Fruit fly (Drosophila melanogaster): Measurements from ENCODE around the gene CG42680.

CG42680 gene

DNA sequence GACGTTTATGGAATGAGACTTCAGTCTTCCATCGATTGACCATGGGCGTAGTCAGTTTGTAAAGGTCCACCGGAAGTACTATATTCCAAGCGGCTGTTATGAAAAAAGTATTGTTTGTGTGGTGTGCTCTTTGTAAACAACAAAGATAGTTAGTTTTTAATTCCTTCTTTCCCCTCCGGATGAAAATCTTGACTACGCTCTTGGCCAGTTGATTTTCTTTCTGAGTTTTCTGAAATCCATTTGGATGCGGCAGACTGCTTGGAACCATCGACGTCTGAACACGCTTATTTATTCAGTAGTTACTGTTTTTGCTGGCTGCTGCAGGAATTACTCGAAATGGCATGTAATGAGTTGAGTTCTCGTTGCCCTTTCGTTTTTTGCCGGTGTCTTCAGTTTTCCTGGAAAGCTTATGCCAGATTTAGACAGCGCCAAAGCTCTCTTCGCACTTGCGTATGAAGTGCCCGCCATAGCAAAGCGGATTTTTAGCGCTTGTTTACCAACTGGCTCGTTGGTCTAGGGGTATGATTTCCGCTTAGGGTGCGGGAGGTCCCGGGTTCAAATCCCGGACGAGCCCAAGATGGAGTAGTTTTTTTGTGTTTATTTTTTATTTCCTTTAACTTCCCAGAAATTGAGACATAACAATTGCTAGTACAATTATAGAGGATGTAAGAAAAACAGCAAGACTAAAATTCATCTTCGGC lies 10.5 kb upstream of the CG42680 start (continued):
- TF ChIP-seq CG11504 (tag; optimal IDR thresholded peaks at IDR 0.05) (peak; percentile 35), CG9932 (GFP tag; IDR thresholded peaks at IDR 0.05) (no peak), fd3F (GFP tag; optimal IDR thresholded peaks at IDR 0.05) (no peak), CG1603 (tag; optimal IDR thresholded peaks at IDR 0.05) (peak; percentile 30), Blimp-1 (GFP tag; optimal IDR thresholded peaks at IDR 0.05) (peak; percentile 22), CG42726 (GFP tag; IDR thresholded peaks at IDR 0.05; ENCODE audit: partially characterized antibody) (peak; percentile 88), CTCF (GFP tag; optimal IDR thresholded peaks at IDR 0.05) (peak; percentile 86), Poxn (GFP tag; IDR thresholded peaks at IDR 0.05) (no peak), chinmo (GFP tag; IDR thresholded peaks at IDR 0.05; ENCODE audit: partially characterized antibody) (peak; percentile 58; the same call in 1 of the 4 replicates), her (GFP tag; optimal IDR thresholded peaks at IDR 0.05) (peak; percentile 9), CG16813 (GFP tag; IDR thresholded peaks at IDR 0.05; ENCODE audit: partially characterized antibody) (peak; percentile 64), nerfin-1 (tag; optimal IDR thresholded peaks at IDR 0.05) (no peak), mld (GFP tag; IDR thresholded peaks at IDR 0.05; ENCODE audit: partially characterized antibody) (peak; percentile 82), CG13424 (tag; optimal IDR thresholded peaks at IDR 0.05) (no peak), CG11695 (GFP tag; IDR thresholded peaks at IDR 0.05) (no peak), Xrp1 (GFP tag; IDR thresholded peaks at IDR 0.05) (peak; percentile 58), HmgZ (tag; optimal IDR thresholded peaks at IDR 0.05) (no peak), CG12659 (GFP tag; optimal IDR thresholded peaks at IDR 0.05) (peak; percentile 10), wek (GFP tag; optimal IDR thresholded peaks at IDR 0.05) (no peak), inv (GFP tag; IDR thresholded peaks at IDR 0.05; ENCODE audit: partially characterized antibody) (peak; percentile 54), Dfd (GFP tag; optimal IDR thresholded peaks at IDR 0.05) (no peak), CG18011 (GFP tag; optimal IDR thresholded peaks at IDR 0.05) (no peak), CG14965 (GFP tag; optimal IDR thresholded peaks at IDR 0.05; ENCODE audit: borderline replicate concordance) (no peak), CG6854 (GFP tag; optimal IDR thresholded peaks at IDR 0.05) (no peak), pan (optimal IDR thresholded peaks at IDR 0.05) (no peak), pan (GFP tag; optimal IDR thresholded peaks at IDR 0.05 in 1 of 2, IDR thresholded peaks at IDR 0.05 in 1 of 2) (peak in 1 of 2 experiments; percentile 5), Scr (GFP tag; IDR thresholded peaks at IDR 0.05; ENCODE audit: partially characterized antibody) (peak; percentile 43; the same call in 1 of the 2 replicates), bab2 (GFP tag; optimal IDR thresholded peaks at IDR 0.05) (no peak), CG10209 (GFP tag; optimal IDR thresholded peaks at IDR 0.05) (peak; percentile 1), jumu (GFP tag; optimal IDR thresholded peaks at IDR 0.05) (no peak), Dbx (GFP tag; IDR thresholded peaks at IDR 0.05) (no peak), Rfx (GFP tag; IDR thresholded peaks at IDR 0.05) (no peak), sna (GFP tag; IDR thresholded peaks at IDR 0.05; ENCODE audit: partially characterized antibody) (peak; percentile 49), CG3163 (GFP tag; optimal IDR thresholded peaks at IDR 0.05) (no peak), ttk (GFP tag; IDR thresholded peaks at IDR 0.05) (no peak), CG12744 (GFP tag; optimal IDR thresholded peaks at IDR 0.05) (no peak), fru (optimal IDR thresholded peaks at IDR 0.05) (no peak), Bgb (GFP tag; IDR thresholded peaks at IDR 0.05; ENCODE audit: partially characterized antibody) (peak; percentile 83), CG12942 (GFP tag; optimal IDR thresholded peaks at IDR 0.05) (no peak), nmo (GFP tag; optimal IDR thresholded peaks at IDR 0.05) (peak; percentile 21), CG7271 (tag; optimal IDR thresholded peaks at IDR 0.05) (no peak), slp2 (GFP tag; optimal IDR thresholded peaks at IDR 0.05) (no peak), CG5180 (GFP tag; optimal IDR thresholded peaks at IDR 0.05) (no peak), Sox100B (GFP tag; optimal IDR thresholded peaks at IDR 0.05) (peak; percentile 9), ind (GFP tag; optimal IDR thresholded peaks at IDR 0.05) (peak; percentile 15), MESR4 (GFP tag; optimal IDR thresholded peaks at IDR 0.05) (no peak), CG13894 (tag; optimal IDR thresholded peaks at IDR 0.05) (peak; percentile 9), CG11085 (GFP tag; IDR thresholded peaks at IDR 0.05) (no peak), HmgD (GFP tag; optimal IDR thresholded peaks at IDR 0.05) (no peak), sens (GFP tag) (peak; percentile 65)
